Worm (Caenorhabditis elegans) whole organism, L2 larva: ENCODE data around the gene C34C6.9.
A peak's percentile ranks its signal among the peaks of the same experiment; 100 is the strongest.

ENCODE experiments used
- C34F6.9 ChIP-seq: fragments of 150-350 bp; optimal IDR thresholded peaks from 2 replicates; lab custom pipeline; 2014; ENCODE audit warnings: missing biosample characterization, missing genetic modification characterization
- F13H6.1 ChIP-seq: sonication (generic microtip); optimal IDR thresholded peaks from 2 replicates; lab custom pipeline; 2016; ENCODE audit warnings: missing genetic modification characterization, missing compliant biosample characterization
- R02D3.7 ChIP-seq: fragments of 150-350 bp; optimal IDR thresholded peaks from 2 replicates; lab custom pipeline; 2014; ENCODE audit warnings: missing biosample characterization, missing genetic modification characterization
- alr-1 ChIP-seq: fragments of 150-350 bp; optimal IDR thresholded peaks from 2 replicates; lab custom pipeline; 2014; ENCODE audit warnings: missing biosample characterization, missing genetic modification characterization
- aly-2 ChIP-seq: fragments of 150-350 bp; optimal IDR thresholded peaks from 2 replicates; lab custom pipeline; 2014; ENCODE audit warnings: missing biosample characterization, missing genetic modification characterization
- ceh-16 ChIP-seq: fragments of 150-350 bp; optimal IDR thresholded peaks from 2 replicates; lab custom pipeline; 2014; ENCODE audit warnings: missing biosample characterization, missing genetic modification characterization
- ceh-82 ChIP-seq: fragments of 150-350 bp; optimal IDR thresholded peaks from 2 replicates; lab custom pipeline; 2014; ENCODE audit warnings: missing biosample characterization, missing genetic modification characterization
- crh-2 ChIP-seq: sonication (generic microtip); optimal IDR thresholded peaks from 2 replicates; lab custom pipeline; 2017; ENCODE audit warnings: missing biosample characterization, missing genetic modification characterization
- dmd-4 ChIP-seq: sonication (generic microtip); optimal IDR thresholded peaks from 2 replicates; lab custom pipeline; 2017; ENCODE audit warnings: missing biosample characterization, missing genetic modification characterization
- fos-1 ChIP-seq: fragments of 150-350 bp; optimal IDR thresholded peaks from 2 replicates; lab custom pipeline; 2014; ENCODE audit warnings: missing biosample characterization, missing genetic modification characterization
- gmeb-1 ChIP-seq: fragments of 150-350 bp; optimal IDR thresholded peaks from 2 replicates; lab custom pipeline; 2014; ENCODE audit warnings: missing biosample characterization, missing genetic modification characterization
- lin-11 ChIP-seq: fragments of 150-350 bp; sonication (generic microtip); optimal IDR thresholded peaks from 2 replicates; lab custom pipeline; 2014; ENCODE audit warnings: missing biosample characterization, missing genetic modification characterization, inconsistent platforms, mixed read lengths
- lin-13 ChIP-seq: fragments of 150-350 bp; optimal IDR thresholded peaks from 2 replicates; lab custom pipeline; 2014; ENCODE audit warnings: missing biosample characterization, missing genetic modification reagents, missing genetic modification characterization
- lsy-2 ChIP-seq, 2 experiments: fragments of 150-350 bp in 1 of 2; sonication (generic microtip) in 1 of 2; optimal IDR thresholded peaks; 2 replicates each; lab custom pipeline; 2014 to 2017; ENCODE audit warnings: missing biosample characterization in 2 of 2, missing genetic modification characterization in 2 of 2
- mab-5 ChIP-seq: fragments of 150-350 bp; optimal IDR thresholded peaks from 2 replicates; lab custom pipeline; 2014; ENCODE audit warnings: missing biosample characterization, missing genetic modification characterization
- mbf-1 ChIP-seq: sonication (generic microtip); optimal IDR thresholded peaks from 2 replicates; lab custom pipeline; 2017; ENCODE audit warnings: missing biosample characterization, missing genetic modification characterization
- mdl-1 ChIP-seq, 2 experiments: fragments of 150-350 bp in 1 of 2; sonication (generic microtip) in 1 of 2; optimal IDR thresholded peaks; 2 replicates each; lab custom pipeline; 2017; ENCODE audit warnings: missing biosample characterization in 2 of 2, missing genetic modification characterization in 2 of 2
- nhr-10 ChIP-seq: sonication (generic microtip); optimal IDR thresholded peaks from 2 replicates; lab custom pipeline; 2017; ENCODE audit warnings: missing biosample characterization, missing genetic modification characterization
- nhr-129 ChIP-seq: fragments of 150-350 bp; optimal IDR thresholded peaks from 2 replicates; lab custom pipeline; 2014; ENCODE audit warnings: missing biosample characterization, missing genetic modification characterization
- nhr-21 ChIP-seq: fragments of 150-350 bp; optimal IDR thresholded peaks from 2 replicates; lab custom pipeline; 2014; ENCODE audit warnings: missing biosample characterization, missing genetic modification characterization
- nhr-237 ChIP-seq: fragments of 150-350 bp; optimal IDR thresholded peaks from 2 replicates; lab custom pipeline; 2014; ENCODE audit warnings: missing biosample characterization, missing genetic modification characterization
- nhr-25 ChIP-seq: fragments of 150-350 bp; sonication (generic microtip); optimal IDR thresholded peaks from 3 replicates; lab custom pipeline; 2014; ENCODE audit warnings: missing biosample characterization, missing genetic modification characterization
- peb-1 ChIP-seq: fragments of 150-350 bp; optimal IDR thresholded peaks from 2 replicates; lab custom pipeline; 2014; ENCODE audit warnings: missing biosample characterization, missing genetic modification characterization
- sem-4 ChIP-seq: fragments of 150-350 bp; optimal IDR thresholded peaks from 2 replicates; lab custom pipeline; 2014; ENCODE audit warnings: missing biosample characterization, missing genetic modification reagents, missing genetic modification characterization
- sma-3 ChIP-seq: sonication (generic microtip); optimal IDR thresholded peaks from 2 replicates; lab custom pipeline; 2016; ENCODE audit warnings: missing genetic modification reagents, missing genetic modification characterization, missing compliant biosample characterization
- sma-9 ChIP-seq, 2 experiments: fragments of 150-350 bp in 1 of 2; sonication (generic microtip) in 1 of 2; optimal IDR thresholded peaks; 2 replicates each; lab custom pipeline; 2014 to 2016; ENCODE audit warnings: missing genetic modification characterization in 2 of 2, mild to moderate bottlenecking in 1 of 2, missing biosample characterization in 1 of 2, missing compliant biosample characterization in 1 of 2, missing genetic modification reagents in 1 of 2, moderate library complexity in 1 of 2
- snpc-4 ChIP-seq: fragments of 150-350 bp; optimal IDR thresholded peaks from 2 replicates; lab custom pipeline; 2014; ENCODE audit warnings: missing biosample characterization, missing genetic modification characterization
- unc-39 ChIP-seq: fragments of 150-350 bp; optimal IDR thresholded peaks from 2 replicates; lab custom pipeline; 2014; ENCODE audit warnings: missing biosample characterization, missing genetic modification characterization
- unc-55 ChIP-seq: fragments of 150-350 bp; sonication (generic microtip); optimal IDR thresholded peaks from 3 replicates; lab custom pipeline; 2014; ENCODE audit warnings: missing biosample characterization, missing genetic modification reagents, missing genetic modification characterization
- unc-62 ChIP-seq: fragments of 150-350 bp; optimal IDR thresholded peaks from 2 replicates; lab custom pipeline; 2014; ENCODE audit warnings: missing biosample characterization, missing genetic modification reagents, missing genetic modification characterization
- zag-1 ChIP-seq: fragments of 150-350 bp; optimal IDR thresholded peaks from 2 replicates; lab custom pipeline; 2014; ENCODE audit warnings: missing biosample characterization, missing genetic modification characterization

The C34C6.9 gene

DNA sequence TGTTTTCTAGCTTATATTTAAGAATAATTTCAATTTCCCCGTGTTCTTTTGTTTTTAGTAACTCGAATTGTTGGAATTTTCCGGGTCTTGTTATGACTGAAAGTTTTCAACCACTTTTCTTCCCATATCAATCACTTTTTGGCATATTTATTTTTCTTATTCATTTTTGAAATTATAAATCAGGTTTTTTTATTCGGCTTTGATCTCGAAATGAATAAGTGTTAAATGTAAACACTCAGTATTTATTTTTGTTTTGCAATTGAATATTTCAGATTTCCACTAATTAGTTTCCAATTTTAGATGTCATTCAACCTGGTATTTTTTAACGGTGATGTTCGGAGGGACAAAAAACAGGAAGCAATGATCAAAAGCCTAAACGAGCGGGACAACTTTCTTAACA, 21.2 kb upstream of the C34C6.9 start, which contains the start of gene etc-1:
etc-1 (plus strand) TSS at position 301 of the 400 bp plus-strand sequence.
- no peak for TF ChIP-seq aly-2 (tag; lab: Kevin White, UChicago)
- TF ChIP-seq, all 48 proteins: peak for 0

ce11 chrII:8668871-8669270, 16.9 kb upstream of the C34C6.9 start:
- TF ChIP-seq mab-5 (tag; lab: Kevin White, UChicago) (no peak), snpc-4 (tag; lab: Kevin White, UChicago) (no peak), mdl-1 (tag; optimal IDR thresholded peaks at IDR 0.05; lab: Kevin White, UChicago) (no peak), lin-11 (tag; lab: Kevin White, UChicago) (no peak), mbf-1 (tag; lab: Kevin White, UChicago) (no peak), F13H6.1 (tag; lab: Kevin White, UChicago) (no peak), unc-62 (GFP tag; lab: Kevin White, UChicago) (no peak), nhr-129 (no peak)

ce11 chrII:8670835-8671234, 14.9 kb upstream of the C34C6.9 start:
- TF ChIP-seq snpc-4 (tag; lab: Kevin White, UChicago): peak; percentile 35
- no peak for TF ChIP-seq nhr-21
- TF ChIP-seq, all 48 proteins: peak for 1

- peak; percentile 16 for TF ChIP-seq nhr-25
- TF ChIP-seq aly-2 (tag; lab: Kevin White, UChicago): no peak
- TF ChIP-seq, all 48 proteins: peak for 1
Observed at ce11 chrII:8675369-8675768, 10.4 kb upstream of the C34C6.9 start.

ce11 chrII:8679799-8680198, 5.9 kb upstream of the C34C6.9 start:
- TF ChIP-seq unc-55 (no peak), ceh-16 (no peak), fos-1 (tag; lab: Kevin White, UChicago) (peak; percentile 40)

- TF ChIP-seq R02D3.7: no peak
- TF ChIP-seq peb-1 (tag; lab: Kevin White, UChicago): no peak
- peak; percentile 14 for TF ChIP-seq fos-1 (tag; lab: Kevin White, UChicago)
- no peak for TF ChIP-seq alr-1 (tag; lab: Kevin White, UChicago)
- TF ChIP-seq lin-13 (GFP tag; lab: Kevin White, UChicago): peak; percentile 72
- no peak for TF ChIP-seq sma-3 (GFP tag; lab: Kevin White, UChicago)
- TF ChIP-seq C34F6.9 (tag; lab: Kevin White, UChicago): peak; percentile 84
- no peak for TF ChIP-seq nhr-10 (tag; lab: Kevin White, UChicago)
- TF ChIP-seq dmd-4 (tag; lab: Kevin White, UChicago): no peak
- TF ChIP-seq gmeb-1: no peak
- no peak for TF ChIP-seq sem-4 (tag; lab: Kevin White, UChicago)
- no peak for TF ChIP-seq mdl-1 (tag; optimal IDR thresholded peaks at IDR 0.05; lab: Kevin White, UChicago)
- TF ChIP-seq sma-9 (GFP tag; optimal IDR thresholded peaks at IDR 0.05; lab: Kevin White, UChicago): peak; percentile 49
- TF ChIP-seq sma-9 (tag; optimal IDR thresholded peaks at IDR 0.05; lab: Kevin White, UChicago): no peak
- TF ChIP-seq crh-2 (tag; lab: Kevin White, UChicago): peak; percentile 59
- TF ChIP-seq ceh-82 (tag; lab: Kevin White, UChicago): no peak
- TF ChIP-seq zag-1 (tag; lab: Kevin White, UChicago): no peak
- no peak for TF ChIP-seq aly-2 (tag; lab: Kevin White, UChicago)
- no peak for TF ChIP-seq unc-39 (tag; lab: Kevin White, UChicago)
- TF ChIP-seq unc-55: peak; percentile 71
- TF ChIP-seq lsy-2 (tag; optimal IDR thresholded peaks at IDR 0.05; lab: Kevin White, UChicago): peak; percentile 38 to 79
- TF ChIP-seq F13H6.1 (tag; lab: Kevin White, UChicago): no peak
- no peak for TF ChIP-seq nhr-25
- TF ChIP-seq nhr-21: no peak
- no peak for TF ChIP-seq lin-11 (tag; lab: Kevin White, UChicago)
- TF ChIP-seq unc-62 (GFP tag; lab: Kevin White, UChicago): no peak
- TF ChIP-seq nhr-237 (tag; lab: Kevin White, UChicago): no peak
- TF ChIP-seq mbf-1 (tag; lab: Kevin White, UChicago): no peak
Observed at ce11 chrII:8683933-8684332, 1.8 kb upstream of the C34C6.9 start.
